Fruit fly (Drosophila melanogaster) whole organism, embryonic: ENCODE results near the gene CG3918.

Source experiments
- B-H2 ChIP-seq: fragments of 200-800 bp; sonication (Bioruptor generic); optimal IDR thresholded peaks from 2 replicates; lab custom pipeline; 2018; ENCODE audit warnings: missing biosample characterization, mild to moderate bottlenecking, missing genetic modification characterization
- CG10209 ChIP-seq: fragments of 200-800 bp; sonication (Bioruptor generic); optimal IDR thresholded peaks from 3 replicates; lab custom pipeline; 2017; ENCODE audit warnings: missing biosample characterization, mild to moderate bottlenecking, missing genetic modification characterization, missing genetic modification reagents
- CG10565 ChIP-seq: fragments of 200-800 bp; sonication (Bioruptor generic); optimal IDR thresholded peaks from 3 replicates; lab custom pipeline; 2016; ENCODE audit warnings: missing biosample characterization, mild to moderate bottlenecking, missing genetic modification characterization
- CG11398 ChIP-seq: fragments of 200-800 bp; sonication (Bioruptor generic); optimal IDR thresholded peaks from 2 replicates; lab custom pipeline; 2016; ENCODE audit warnings: missing biosample characterization, missing genetic modification characterization
- CG11456 ChIP-seq: fragments of 200-800 bp; sonication (Bioruptor generic); IDR thresholded peaks from 3 replicates; pipeline ENCODE4 v1.3.6; 2022; ENCODE audit warnings: missing biosample characterization, missing genetic modification characterization
- CG12659 ChIP-seq: fragments of 200-800 bp; sonication (Bioruptor generic); optimal IDR thresholded peaks from 3 replicates; lab custom pipeline; 2017; ENCODE audit warnings: mild to moderate bottlenecking, missing biosample characterization, missing genetic modification reagents, missing genetic modification characterization
- CG13123 ChIP-seq: fragments of 200-800 bp; sonication (Bioruptor generic); optimal IDR thresholded peaks from 2 replicates; lab custom pipeline; 2016; ENCODE audit warnings: missing biosample characterization, missing genetic modification characterization
- CG13287 ChIP-seq: fragments of 200-800 bp; sonication (Bioruptor generic); IDR thresholded peaks from 2 replicates; pipeline ENCODE4 v1.3.6; 2022; ENCODE audit warnings: missing biosample characterization, missing genetic modification characterization; ENCODE audit not compliant: partially characterized antibody
- CG16779 ChIP-seq: fragments of 200-800 bp; sonication (Bioruptor generic); IDR thresholded peaks from 2 replicates; pipeline ENCODE4 v1.3.6; 2022; ENCODE audit warnings: missing biosample characterization, missing genetic modification characterization
- CG2129 ChIP-seq: fragments of 200-800 bp; sonication (Bioruptor generic); IDR thresholded peaks from 2 replicates; pipeline ENCODE4 v1.3.6; 2022; ENCODE audit warnings: missing biosample characterization, missing genetic modification characterization; ENCODE audit not compliant: partially characterized antibody
- CG30403 ChIP-seq: fragments of 200-800 bp; sonication (Bioruptor generic); optimal IDR thresholded peaks from 3 replicates; lab custom pipeline; 2016; ENCODE audit warnings: missing biosample characterization, missing genetic modification characterization
- CG3065 ChIP-seq: fragments of 200-800 bp; sonication (Bioruptor generic); optimal IDR thresholded peaks from 2 replicates; lab custom pipeline; 2016; ENCODE audit warnings: missing biosample characterization, missing genetic modification characterization
- CG31224 ChIP-seq: fragments of 200-800 bp; sonication (Bioruptor generic); IDR thresholded peaks from 2 replicates; pipeline ENCODE4 v1.3.6; 2022; ENCODE audit warnings: missing biosample characterization, missing genetic modification characterization
- CG32532 ChIP-seq: fragments of 200-800 bp; sonication (Bioruptor generic); IDR thresholded peaks from 2 replicates; pipeline ENCODE4 v1.3.6; 2022; ENCODE audit warnings: missing biosample characterization, missing genetic modification characterization
- CG3281 ChIP-seq: fragments of 200-800 bp; sonication (Bioruptor generic); optimal IDR thresholded peaks from 3 replicates; lab custom pipeline; 2017; ENCODE audit warnings: missing biosample characterization, mild to moderate bottlenecking, missing genetic modification characterization
- CG34376 ChIP-seq: fragments of 200-800 bp; sonication (Bioruptor generic); optimal IDR thresholded peaks from 2 replicates; lab custom pipeline; 2018; ENCODE audit warnings: missing biosample characterization, mild to moderate bottlenecking, missing genetic modification characterization
- CG5180 ChIP-seq: fragments of 200-800 bp; sonication (Bioruptor generic); optimal IDR thresholded peaks from 3 replicates; lab custom pipeline; 2017; ENCODE audit warnings: missing biosample characterization, missing genetic modification characterization, mild to moderate bottlenecking, moderate library complexity, missing genetic modification reagents
- CG6765 ChIP-seq: fragments of 200-800 bp; sonication (Bioruptor generic); optimal IDR thresholded peaks from 3 replicates; lab custom pipeline; 2017; ENCODE audit warnings: missing biosample characterization, mild to moderate bottlenecking, missing genetic modification characterization
- CG7372 ChIP-seq: fragments of 200-800 bp; sonication (Bioruptor generic); IDR thresholded peaks from 2 replicates; pipeline ENCODE4 v1.3.6; 2022; ENCODE audit warnings: missing biosample characterization, missing genetic modification characterization
- CG8944 ChIP-seq: fragments of 200-800 bp; sonication (Bioruptor generic); optimal IDR thresholded peaks from 3 replicates; lab custom pipeline; 2016; ENCODE audit warnings: missing biosample characterization, missing genetic modification characterization
- CG9797 ChIP-seq: fragments of 200-800 bp; sonication (Bioruptor generic); optimal IDR thresholded peaks from 3 replicates; lab custom pipeline; 2018; ENCODE audit warnings: missing biosample characterization, mild to moderate bottlenecking, missing genetic modification characterization
- CG9876 ChIP-seq: fragments of 200-800 bp; sonication (Bioruptor generic); optimal IDR thresholded peaks from 2 replicates; lab custom pipeline; 2016; ENCODE audit warnings: missing biosample characterization, missing genetic modification characterization
- CTCF ChIP-seq: fragments of 200-800 bp; sonication (Bioruptor generic); optimal IDR thresholded peaks from 2 replicates; lab custom pipeline; 2017; ENCODE audit warnings: missing biosample characterization, mild to moderate bottlenecking, missing genetic modification characterization, moderate library complexity
- Gsc ChIP-seq: fragments of 200-800 bp; sonication (Bioruptor generic); IDR thresholded peaks from 2 replicates; pipeline ENCODE4 v1.3.6; 2022; ENCODE audit warnings: missing biosample characterization, missing genetic modification characterization
- HLH54F ChIP-seq: fragments of 200-800 bp; sonication (Bioruptor generic); optimal IDR thresholded peaks from 3 replicates; lab custom pipeline; 2016; ENCODE audit warnings: missing biosample characterization, missing genetic modification characterization
- Hmr ChIP-seq: fragments of 200-800 bp; sonication (Bioruptor generic); optimal IDR thresholded peaks from 3 replicates; lab custom pipeline; 2017; ENCODE audit warnings: mild to moderate bottlenecking, missing biosample characterization, missing genetic modification reagents, missing genetic modification characterization
- Hmx ChIP-seq: fragments of 200-800 bp; sonication (Bioruptor generic); optimal IDR thresholded peaks from 2 replicates; lab custom pipeline; 2016; ENCODE audit warnings: missing biosample characterization, missing genetic modification characterization
- Mes4 ChIP-seq: fragments of 200-800 bp; sonication (Bioruptor generic); optimal IDR thresholded peaks from 2 replicates; lab custom pipeline; 2016; ENCODE audit warnings: missing biosample characterization, missing genetic modification characterization
- Nf-YA ChIP-seq: fragments of 200-800 bp; sonication (Bioruptor generic); IDR thresholded peaks from 2 replicates; pipeline ENCODE4 v1.3.6; 2022; ENCODE audit warnings: missing biosample characterization, missing genetic modification characterization
- Nf-YB ChIP-seq: fragments of 200-800 bp; sonication (Bioruptor generic); optimal IDR thresholded peaks from 3 replicates; lab custom pipeline; 2019; ENCODE audit warnings: missing biosample characterization, mild to moderate bottlenecking, missing genetic modification characterization, moderate library complexity
- Pdp1 ChIP-seq, 2 experiments: fragments of 200-800 bp; sonication (Bioruptor generic); optimal IDR thresholded peaks; 3 replicates each; lab custom pipeline; 2016; ENCODE audit warnings: missing biosample characterization in 2 of 2, missing genetic modification characterization in 2 of 2, mild to moderate bottlenecking in 1 of 2, moderate library complexity in 1 of 2
- Ptx1 ChIP-seq: fragments of 200-800 bp; sonication (Bioruptor generic); IDR thresholded peaks from 2 replicates; pipeline ENCODE4 v1.3.6; 2022; ENCODE audit warnings: missing biosample characterization, missing genetic modification characterization
- Usf ChIP-seq: fragments of 200-800 bp; sonication (Bioruptor generic); optimal IDR thresholded peaks from 2 replicates; lab custom pipeline; 2017; ENCODE audit warnings: missing genotype, missing biosample characterization, missing genetic modification characterization
- az2 ChIP-seq: fragments of 200-800 bp; sonication (Bioruptor generic); optimal IDR thresholded peaks from 3 replicates; lab custom pipeline; 2016; ENCODE audit warnings: missing biosample characterization, missing genetic modification characterization
- bbx ChIP-seq: fragments of 200-800 bp; sonication (Bioruptor generic); IDR thresholded peaks from 2 replicates; pipeline ENCODE4 v1.3.6; 2022; ENCODE audit warnings: missing biosample characterization, missing genetic modification characterization; ENCODE audit not compliant: partially characterized antibody
- bigmax ChIP-seq: fragments of 200-800 bp; sonication (Bioruptor generic); optimal IDR thresholded peaks from 2 replicates; lab custom pipeline; 2018; ENCODE audit warnings: missing biosample characterization, mild to moderate bottlenecking, missing genetic modification characterization
- br ChIP-seq: fragments of >200 bp; optimal IDR thresholded peaks from 2 replicates; lab custom pipeline; 2017
- cg ChIP-seq: fragments of 200-800 bp; sonication (Bioruptor generic); optimal IDR thresholded peaks from 3 replicates; lab custom pipeline; 2019; ENCODE audit warnings: missing biosample characterization, mild to moderate bottlenecking, missing genetic modification characterization, moderate library complexity
- crol ChIP-seq: fragments of 200-800 bp; sonication (Bioruptor generic); IDR thresholded peaks from 2 replicates; pipeline ENCODE4 v1.3.6; 2022; ENCODE audit warnings: missing biosample characterization, missing genetic modification characterization
- dpn ChIP-seq, 2 experiments: fragments of 200-800 bp; sonication (Bioruptor generic); optimal IDR thresholded peaks; 3 replicates each; lab custom pipeline; 2016; ENCODE audit warnings: missing biosample characterization in 2 of 2, missing genetic modification characterization in 2 of 2
- gsb-n ChIP-seq: fragments of 200-800 bp; sonication (Bioruptor generic); optimal IDR thresholded peaks from 3 replicates; lab custom pipeline; 2018; ENCODE audit warnings: missing biosample characterization, mild to moderate bottlenecking, missing genetic modification characterization
- jigr1 ChIP-seq: fragments of 200-800 bp; sonication (Bioruptor generic); IDR thresholded peaks from 3 replicates; pipeline ENCODE4 v1.3.6; 2022; ENCODE audit warnings: missing biosample characterization, missing genetic modification characterization
- jumu ChIP-seq: fragments of 200-800 bp; sonication (Bioruptor generic); optimal IDR thresholded peaks from 3 replicates; lab custom pipeline; 2016; ENCODE audit warnings: missing biosample characterization, missing genetic modification characterization
- prd ChIP-seq, 3 experiments: fragments of >200 bp in 2 of 3; fragments of 200-800 bp in 1 of 3; sonication (Bioruptor generic) in 1 of 3; optimal IDR thresholded peaks in 2 of 3; IDR thresholded peaks in 1 of 3; 2 replicates in 2 of 3; 3 replicates in 1 of 3; pipeline versions ENCODE4 v1.3.6 to Lab custom; 2017 to 2022; ENCODE audit warnings: missing biosample characterization in 1 of 3, missing genetic modification characterization in 1 of 3
- pum ChIP-seq: fragments of 200-800 bp; sonication (Bioruptor generic); optimal IDR thresholded peaks from 2 replicates; lab custom pipeline; 2016; ENCODE audit warnings: missing biosample characterization, missing genetic modification characterization
- ranshi ChIP-seq: fragments of 200-800 bp; sonication (Bioruptor generic); IDR thresholded peaks from 2 replicates; pipeline ENCODE4 v1.3.6; 2022; ENCODE audit warnings: missing biosample characterization, missing genetic modification characterization
- ro ChIP-seq: fragments of 200-800 bp; sonication (Bioruptor generic); IDR thresholded peaks from 2 replicates; pipeline ENCODE4 v1.3.6; 2022; ENCODE audit warnings: missing biosample characterization, missing genetic modification characterization
- sisA ChIP-seq: fragments of 200-800 bp; sonication (Bioruptor generic); IDR thresholded peaks from 2 replicates; pipeline ENCODE4 v1.3.6; 2022; ENCODE audit warnings: missing biosample characterization, missing genetic modification characterization
- slbo ChIP-seq: fragments of 200-800 bp; sonication (Bioruptor generic); IDR thresholded peaks from 2 replicates; pipeline ENCODE4 v1.3.6; 2022; ENCODE audit warnings: missing biosample characterization, missing genetic modification characterization
- slou ChIP-seq: fragments of 200-800 bp; sonication (Bioruptor generic); optimal IDR thresholded peaks from 3 replicates; lab custom pipeline; 2016; ENCODE audit warnings: missing biosample characterization, missing genetic modification characterization
- ssp ChIP-seq: fragments of 200-800 bp; sonication (Bioruptor generic); IDR thresholded peaks from 2 replicates; pipeline ENCODE4 v1.3.6; 2022; ENCODE audit warnings: missing biosample characterization, missing genetic modification characterization
- ttk ChIP-seq: fragments of 200-800 bp; sonication (Bioruptor generic); IDR thresholded peaks from 2 replicates; pipeline ENCODE4 v2.1.2; 2022; ENCODE audit warnings: missing biosample characterization, missing genetic modification characterization

Gene CG3918

dm6 chrX:6528508-6528998 lies 4.3 kb downstream of the CG3918 start, which contains the start of gene Agxt (continued):
- TF ChIP-seq CG32532 (GFP tag; lab: Robert Waterston, UW) (peak; percentile 46; the same call in 1 of the 2 replicates), dpn (GFP tag; optimal IDR thresholded peaks at IDR 0.05; lab: Kevin White, UChicago) (peak in 1 of 2 experiments; percentile 11), CG34376 (GFP tag; lab: Kevin White, UChicago) (no peak), az2 (no peak), CG16779 (GFP tag; lab: Robert Waterston, UW) (no peak), CG11398 (GFP tag; lab: Kevin White, UChicago) (no peak), ro (GFP tag; lab: Robert Waterston, UW) (no peak), B-H2 (GFP tag; lab: Kevin White, UChicago) (no peak), CG13287 (no peak), HLH54F (GFP tag; lab: Kevin White, UChicago) (no peak), CG3065 (GFP tag; lab: Kevin White, UChicago) (no peak), CG9797 (GFP tag; lab: Kevin White, UChicago) (no peak), CG2129 (no peak), Pdp1 (GFP tag; optimal IDR thresholded peaks at IDR 0.05; lab: Kevin White, UChicago) (no peak), sisA (no peak), gsb-n (no peak), CG30403 (GFP tag; lab: Kevin White, UChicago) (no peak), slbo (GFP tag; lab: Robert Waterston, UW) (peak; percentile 37; the same call in 1 of the 2 replicates), cg (GFP tag; lab: Kevin White, UChicago) (no peak), pum (GFP tag; lab: Kevin White, UChicago) (peak; percentile 6), jigr1 (no peak), CG10565 (no peak), ssp (GFP tag; lab: Robert Waterston, UW) (no peak), bigmax (GFP tag; lab: Kevin White, UChicago) (no peak), Hmx (no peak), slou (GFP tag; lab: Kevin White, UChicago) (no peak), CG11456 (GFP tag; lab: Robert Waterston, UW) (peak; percentile 61; the same call in 2 of the 3 replicates), Nf-YB (no peak), bbx (GFP tag; lab: Robert Waterston, UW) (no peak), ranshi (GFP tag; lab: Robert Waterston, UW) (0 out of 2 replicates have a peak, but pooled peaks have one; percentile 34), CG5180 (GFP tag; lab: Kevin White, UChicago) (no peak), CG31224 (GFP tag; lab: Robert Waterston, UW) (no peak), CG6765 (GFP tag; lab: Kevin White, UChicago) (no peak), CG8944 (GFP tag; lab: Kevin White, UChicago) (no peak), Gsc (GFP tag; lab: Robert Waterston, UW) (no peak), jumu (GFP tag; lab: Kevin White, UChicago) (no peak), CTCF (GFP tag; lab: Kevin White, UChicago) (no peak), CG3281 (GFP tag; lab: Kevin White, UChicago) (no peak), Hmr (GFP tag; lab: Kevin White, UChicago) (peak; percentile 28), Nf-YA (GFP tag; lab: Robert Waterston, UW) (no peak), CG9876 (GFP tag; lab: Kevin White, UChicago) (no peak), prd (optimal IDR thresholded peaks at IDR 0.05; lab: Kevin White, UChicago) (no peak), prd (GFP tag; IDR thresholded peaks at IDR 0.05; lab: Robert Waterston, UW) (no peak), CG13123 (GFP tag; lab: Kevin White, UChicago) (no peak), br (lab: Kevin White, UChicago) (no peak), CG10209 (no peak), crol (GFP tag; lab: Robert Waterston, UW) (no peak), ttk (GFP tag; lab: Robert Waterston, UW) (no peak), CG12659 (no peak), CG7372 (GFP tag; lab: Robert Waterston, UW) (no peak), Mes4 (GFP tag; lab: Kevin White, UChicago) (no peak), Usf (GFP tag; lab: Kevin White, UChicago) (no peak), Ptx1 (GFP tag; lab: Robert Waterston, UW) (peak; percentile 53)
